Worm (Caenorhabditis elegans) whole organism, L4/young adult: ENCODE measurements around the gene farl-11.

Experiments used
- W03F9.2 ChIP-seq: fragments of 150-350 bp; optimal IDR thresholded peaks from 2 replicates; lab custom pipeline; 2014; ENCODE audit warnings: missing biosample characterization, missing genetic modification characterization
- dao-5 ChIP-seq: sonication (generic microtip); optimal IDR thresholded peaks from 2 replicates; lab custom pipeline; 2016; ENCODE audit warnings: missing genotype, missing genetic modification characterization, moderate library complexity, missing compliant biosample characterization
- him-1 ChIP-seq: sonication (generic microtip); optimal IDR thresholded peaks from 2 replicates; lab custom pipeline; 2016; ENCODE audit warnings: missing genotype, missing genetic modification reagents, missing genetic modification characterization, missing compliant biosample characterization

farl-11 gene

DNA sequence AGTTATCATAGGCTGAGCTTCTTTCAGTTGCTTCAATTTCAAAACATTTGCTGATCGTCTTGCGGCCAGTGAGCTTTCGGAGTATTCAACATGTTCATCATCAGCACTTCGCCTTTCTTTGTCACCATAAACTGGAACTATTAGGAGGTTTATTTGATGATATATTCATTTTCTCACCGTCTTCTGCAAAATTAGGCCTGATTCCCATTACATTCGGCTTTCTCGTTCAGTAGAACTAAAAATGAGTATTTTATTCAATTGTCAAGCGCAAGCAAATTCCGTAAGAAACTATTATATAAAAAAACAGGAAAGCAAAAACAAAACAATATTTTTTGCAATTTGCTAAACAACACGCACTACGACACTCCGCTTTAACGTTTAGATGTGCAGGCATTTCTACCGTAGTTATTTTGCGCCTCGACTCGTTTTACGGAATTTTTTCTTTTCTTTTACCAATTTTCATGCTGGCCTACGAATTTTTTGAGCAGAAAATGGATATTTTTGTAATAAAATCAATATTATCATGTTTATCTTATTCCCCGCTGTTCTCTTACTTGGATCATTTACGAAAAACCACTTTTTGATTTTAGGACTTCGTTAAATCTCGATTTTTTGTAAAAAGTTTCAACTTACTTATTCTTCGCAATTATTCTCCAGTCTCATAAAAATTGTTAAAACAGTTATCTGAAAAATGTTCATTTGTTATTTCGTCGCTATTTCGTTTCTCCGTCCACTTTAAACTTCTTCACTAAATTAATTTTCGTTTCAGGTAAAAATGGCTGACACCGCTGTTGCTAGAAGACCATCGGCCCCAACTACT is at the start of gene farl-11, which contains the start of gene rpl-33:
TSS of gene farl-11 (minus strand) at position 242 of the 820 bp plus-strand sequence.
TSS of gene rpl-33 (plus strand) at position 770 of the 820 bp plus-strand sequence.
- TF ChIP-seq him-1 (tag; lab: Kevin White, UChicago) (peak; percentile 37), dao-5 (tag; lab: Kevin White, UChicago) (no peak), W03F9.2 (peak; percentile 86)

DNA sequence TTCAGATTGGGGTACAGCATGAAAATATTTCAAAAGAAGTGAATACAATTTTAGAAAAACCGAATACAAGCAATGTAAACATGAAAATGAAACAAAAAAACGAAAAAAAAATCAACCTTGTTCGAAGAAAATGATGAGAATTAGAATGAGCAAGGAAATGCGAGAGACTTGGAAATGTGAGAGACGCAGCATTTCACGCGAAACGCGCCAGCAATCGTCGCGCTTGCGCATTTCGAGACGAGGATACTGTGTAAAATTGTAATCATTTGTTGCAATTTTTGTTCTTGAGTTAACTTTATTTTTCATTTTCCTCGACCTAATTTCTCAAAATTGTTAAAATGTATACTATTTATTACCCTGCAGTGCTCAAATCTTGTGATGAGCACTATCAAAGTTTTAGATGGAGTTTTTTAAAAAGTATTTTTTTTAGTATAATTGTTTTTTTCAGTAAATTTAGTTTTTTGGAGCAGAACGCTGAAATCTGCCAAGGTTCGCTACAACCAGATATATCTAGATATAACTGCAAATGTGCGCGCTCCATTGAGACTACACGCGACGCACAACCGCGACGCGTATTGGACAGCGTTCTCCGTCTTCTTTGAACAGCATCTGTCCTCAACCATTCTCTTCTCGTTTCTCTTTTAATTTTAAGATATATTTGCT is 47.3 kb upstream of the farl-11 start, which contains the start of gene fust-1:
TSS of gene fust-1 (plus strand) at position 613 of the 663 bp plus-strand sequence.
- TF ChIP-seq W03F9.2 (peak; percentile 97), him-1 (tag; lab: Kevin White, UChicago) (peak; percentile 86), dao-5 (tag; lab: Kevin White, UChicago) (no peak)

DNA sequence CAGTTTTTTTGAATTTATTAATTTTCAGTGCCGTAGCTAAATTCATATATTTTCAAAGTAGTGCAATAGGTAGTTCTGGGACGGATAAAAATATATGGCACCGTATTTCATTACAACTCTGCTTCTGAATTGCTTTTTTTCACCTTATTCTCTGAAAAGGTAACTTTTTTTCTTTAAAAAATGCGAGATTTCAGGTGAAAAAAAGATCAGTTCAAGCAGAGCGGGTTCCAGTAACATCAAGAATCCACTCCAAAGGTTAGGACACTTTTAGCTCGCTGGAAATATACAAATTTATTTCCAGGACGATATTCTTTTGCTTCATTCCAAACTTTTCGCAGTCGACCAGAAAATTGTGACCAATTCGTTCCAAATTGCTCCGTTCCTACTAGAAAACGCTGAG is 43.3 kb upstream of the farl-11 start, which contains the start of gene T07F8.1:
TSS of gene T07F8.1 (plus strand) at position 301 of the 400 bp plus-strand sequence.
- TF ChIP-seq him-1 (tag; lab: Kevin White, UChicago) (no peak), dao-5 (tag; lab: Kevin White, UChicago) (no peak), W03F9.2 (no peak)

DNA sequence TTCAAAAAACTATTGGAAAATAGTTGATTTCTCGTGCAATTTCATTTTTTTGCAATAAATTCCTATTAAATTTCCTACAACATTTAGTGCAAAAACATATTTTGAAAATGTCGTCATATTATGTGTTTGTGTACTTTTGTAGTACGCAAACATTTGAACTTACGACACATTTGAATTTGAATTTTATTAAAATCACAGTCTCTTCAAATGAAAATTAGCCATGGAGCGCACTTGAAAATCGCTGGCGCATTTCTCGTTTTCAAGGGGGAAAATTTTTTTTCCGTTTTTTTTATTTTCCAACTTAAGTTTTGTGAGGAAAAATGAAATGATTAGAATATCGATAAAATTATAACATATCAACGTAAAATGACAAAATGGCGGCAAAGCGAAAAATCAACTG is 42.7 kb upstream of the farl-11 start:
- peak; percentile 56 for TF ChIP-seq W03F9.2
- no peak for TF ChIP-seq dao-5 (tag; lab: Kevin White, UChicago)

DNA sequence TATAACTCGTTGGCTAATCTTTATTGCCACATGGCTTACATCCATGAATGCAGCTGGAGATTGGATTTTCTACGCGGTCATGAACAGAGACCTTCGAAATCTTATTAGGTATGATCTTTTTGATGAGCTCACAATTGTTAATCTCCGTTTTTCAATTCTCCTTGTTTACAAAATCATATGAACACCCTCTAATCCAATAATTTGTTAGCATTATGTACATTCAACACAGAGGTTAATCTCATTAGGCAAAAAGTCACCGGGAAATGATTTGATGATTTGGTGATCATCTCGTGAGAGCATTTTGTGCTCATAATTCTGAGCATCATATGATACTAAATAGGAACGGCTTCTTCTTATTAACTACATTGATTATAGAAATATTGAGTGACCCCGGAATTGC is 41.4 kb upstream of the farl-11 start:
- TF ChIP-seq him-1 (tag; lab: Kevin White, UChicago) (no peak), W03F9.2 (no peak), dao-5 (tag; lab: Kevin White, UChicago) (no peak)

DNA sequence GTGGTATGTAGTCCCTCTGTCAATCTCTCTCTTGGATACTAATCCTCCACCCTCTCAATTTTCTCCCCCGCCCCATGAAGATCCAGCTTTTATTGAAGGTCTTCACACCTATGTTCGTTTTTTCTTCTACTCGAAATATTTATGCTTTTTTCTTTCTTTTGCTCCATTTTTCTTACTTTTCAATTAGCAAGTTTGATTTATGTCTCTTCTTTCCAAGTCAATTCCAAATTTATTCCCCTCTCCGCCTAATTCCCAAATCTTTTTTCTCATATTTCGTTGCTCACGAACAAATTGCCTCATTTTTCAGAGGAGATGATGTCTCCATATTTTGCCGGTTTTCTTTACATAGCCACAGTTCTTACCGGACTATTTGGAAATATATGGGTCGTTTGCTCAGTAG is 39.5 kb upstream of the farl-11 start, which contains the start of gene npr-31:
TSS of gene npr-31 (plus strand) at position 301 of the 400 bp plus-strand sequence.
- TF ChIP-seq W03F9.2 (no peak), dao-5 (tag; lab: Kevin White, UChicago) (no peak), him-1 (tag; lab: Kevin White, UChicago) (no peak)

DNA sequence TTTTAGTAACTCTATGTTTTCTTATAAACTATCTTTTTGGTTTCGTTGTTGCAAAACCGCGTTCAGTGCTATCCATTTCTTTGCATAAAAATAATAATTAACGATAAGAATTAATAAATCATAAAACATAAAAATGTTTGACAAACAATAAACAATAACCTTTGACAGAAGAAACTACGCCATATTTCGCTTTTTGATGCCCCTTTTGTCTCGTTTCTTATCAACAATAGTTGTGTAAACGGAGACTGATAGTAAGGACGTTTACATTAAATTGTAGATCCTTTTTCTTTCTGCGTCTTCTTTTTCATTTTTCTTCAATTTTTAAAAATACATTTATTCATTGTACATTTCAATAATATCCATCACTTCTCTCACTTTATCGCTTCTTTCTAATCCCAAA is 34.2 kb upstream of the farl-11 start:
- TF ChIP-seq W03F9.2 (no peak), him-1 (tag; lab: Kevin White, UChicago) (no peak), dao-5 (tag; lab: Kevin White, UChicago) (no peak)

DNA sequence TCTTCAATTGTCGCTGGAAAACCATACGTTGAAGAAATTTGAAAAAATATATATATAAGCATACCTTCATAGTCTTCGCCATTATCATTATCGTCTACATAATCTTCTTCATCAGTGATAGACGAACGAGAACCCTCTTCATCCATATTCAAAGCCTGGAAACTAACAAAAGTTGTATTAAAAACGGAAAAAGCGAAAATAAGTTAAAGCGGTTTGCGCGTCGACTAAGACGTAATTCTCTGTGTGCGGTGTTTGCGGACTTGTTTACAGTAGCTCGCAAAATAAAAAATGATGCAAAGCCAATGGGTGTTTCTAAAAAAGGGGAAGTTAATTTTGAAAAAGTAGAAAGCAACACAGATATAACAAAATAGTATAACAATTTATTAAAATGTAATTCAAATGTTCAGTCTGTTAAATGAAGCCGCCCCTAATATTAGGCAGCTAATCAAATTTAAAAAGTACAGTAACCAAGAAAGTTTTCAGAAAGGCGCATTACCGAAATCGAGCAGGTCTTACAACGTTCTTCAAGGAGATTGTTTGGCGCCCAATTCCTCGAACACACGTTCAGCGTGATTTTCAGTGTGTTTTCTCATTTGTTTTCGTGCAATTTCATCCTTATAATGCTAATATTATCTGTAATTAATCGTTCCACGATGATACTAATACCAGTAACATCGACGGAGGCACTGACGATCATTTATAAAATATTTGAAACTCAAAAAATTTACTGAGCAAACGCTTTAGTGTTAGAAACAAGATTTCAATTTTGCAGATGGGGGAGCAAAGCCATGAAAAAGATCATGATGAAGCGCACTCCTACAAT is 27.2 kb upstream of the farl-11 start, which contains the start of the genes T07F8.4 and gld-3:
TSS of gene T07F8.4 (minus strand) at position 162 of the 823 bp plus-strand sequence.
TSS of gene gld-3 (plus strand) at position 773 of the 823 bp plus-strand sequence.
- TF ChIP-seq him-1 (tag; lab: Kevin White, UChicago) = no peak
- peak; percentile 47 for TF ChIP-seq W03F9.2

DNA sequence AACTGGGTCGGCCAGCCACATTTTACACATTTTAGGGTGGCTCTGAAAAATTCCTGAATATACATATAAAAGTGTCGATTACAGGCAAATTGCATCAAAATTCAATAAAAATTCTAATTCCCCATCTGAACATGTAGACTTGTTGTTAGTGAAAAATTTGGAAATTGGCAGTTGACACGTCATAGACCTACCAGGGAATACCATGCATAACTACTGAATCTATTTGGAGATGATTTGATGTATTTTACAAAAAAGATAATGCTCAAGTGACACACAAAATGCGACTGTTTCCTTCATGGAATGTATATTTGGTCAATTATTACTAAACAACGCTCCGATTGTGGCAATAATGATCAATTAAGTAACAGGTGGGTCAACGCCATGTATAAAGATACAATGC is 21.6 kb upstream of the farl-11 start, which contains the start of gene F10E7.1:
TSS of gene F10E7.1 (plus strand) at position 301 of the 400 bp plus-strand sequence.
- TF ChIP-seq him-1 (tag; lab: Kevin White, UChicago) (no peak), dao-5 (tag; lab: Kevin White, UChicago) (no peak), W03F9.2 (no peak)

DNA sequence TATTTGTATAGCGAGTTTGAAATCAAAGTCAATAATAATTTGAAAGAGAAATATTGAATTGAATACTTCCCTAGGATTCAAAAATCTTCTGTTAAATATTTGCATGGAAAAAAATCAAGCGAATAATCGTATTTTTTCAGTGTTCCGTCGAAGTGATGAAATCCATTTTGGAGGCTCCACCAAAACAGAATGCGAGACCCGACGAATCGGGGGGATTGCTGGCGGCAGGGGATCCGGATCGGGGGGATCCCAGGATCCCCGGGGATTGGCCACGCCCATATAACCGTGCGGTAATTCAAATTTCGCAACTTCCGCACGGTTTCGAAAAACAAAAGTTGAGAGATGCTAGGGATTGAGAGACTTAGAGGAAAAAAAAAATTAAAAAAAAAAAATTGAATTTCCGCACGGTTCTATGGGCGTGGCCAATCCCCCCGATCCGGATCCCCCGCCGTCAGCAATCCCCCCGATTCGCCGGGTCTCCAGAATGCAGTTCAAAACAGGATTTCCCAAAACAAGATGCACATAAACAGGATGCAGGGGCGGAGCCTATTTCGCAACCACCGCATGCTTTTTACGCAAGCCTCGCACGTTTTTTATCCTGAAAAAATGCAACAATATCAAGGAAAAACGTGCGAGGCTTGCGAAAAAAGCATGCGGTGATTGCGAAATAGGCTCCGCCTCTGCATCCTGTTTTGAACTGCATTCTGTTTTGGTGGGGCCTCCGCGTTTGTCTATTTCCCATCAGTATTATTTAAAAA is 18.0 kb upstream of the farl-11 start, which contains the start of gene F10E7.11:
TSS of gene F10E7.11 (minus strand) at position 232 of the 758 bp plus-strand sequence.
- TF ChIP-seq him-1 (tag; lab: Kevin White, UChicago) (no peak), W03F9.2 (no peak), dao-5 (tag; lab: Kevin White, UChicago) (no peak)

DNA sequence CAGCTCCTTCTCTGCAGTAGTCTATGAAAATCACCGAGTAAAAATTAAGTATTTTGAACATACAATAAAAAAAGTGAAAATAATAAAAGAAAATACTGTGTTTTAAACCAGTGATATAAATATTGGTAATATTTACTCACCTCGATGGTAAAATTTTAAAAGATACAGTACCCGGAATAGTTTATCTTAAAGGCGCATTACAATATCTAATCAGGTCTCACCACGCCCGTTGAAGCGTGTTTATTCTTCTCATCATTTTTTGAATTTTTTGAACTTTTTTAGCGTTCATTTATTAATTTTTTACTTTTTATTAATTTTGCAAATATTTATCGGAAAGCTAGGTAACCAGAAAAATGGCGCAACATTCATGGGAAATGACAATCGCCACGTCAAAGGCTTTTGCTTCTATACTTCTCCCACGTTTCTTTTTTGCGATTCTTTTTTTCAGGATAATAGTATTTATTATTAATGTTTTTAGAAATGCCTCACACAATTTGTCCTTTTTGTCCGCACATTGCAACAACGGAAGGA is 17.0 kb upstream of the farl-11 start, which contains the start of gene F10E7.2:
TSS of gene F10E7.2 (plus strand) at position 481 of the 531 bp plus-strand sequence.
- TF ChIP-seq W03F9.2 (no peak), him-1 (tag; lab: Kevin White, UChicago) (no peak), dao-5 (tag; lab: Kevin White, UChicago) (no peak)

DNA sequence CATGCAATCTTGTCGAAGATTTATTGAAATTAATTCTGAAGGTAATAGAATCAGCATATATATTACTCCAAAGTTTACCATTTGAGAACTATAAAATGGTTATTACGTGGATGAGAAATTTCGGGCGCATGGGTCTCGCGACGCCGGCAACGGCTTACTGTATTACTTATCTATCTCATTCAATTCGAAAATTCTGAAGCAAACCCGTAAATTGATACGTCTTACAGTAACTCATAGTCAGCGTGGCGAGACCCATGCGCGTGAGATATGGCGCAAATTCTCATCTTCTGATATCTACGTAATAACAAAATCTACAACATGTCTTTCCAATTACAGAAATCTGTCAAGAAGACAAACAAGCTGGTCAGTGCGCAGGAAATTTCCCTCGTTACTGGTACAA is 14.7 kb upstream of the farl-11 start:
- no peak for TF ChIP-seq dao-5 (tag; lab: Kevin White, UChicago)
- no peak for TF ChIP-seq W03F9.2
- TF ChIP-seq him-1 (tag; lab: Kevin White, UChicago) = no peak
